Fruit fly (Drosophila melanogaster): ENCODE data around the gene alpha-Est4.

alpha-Est4 gene

DNA sequence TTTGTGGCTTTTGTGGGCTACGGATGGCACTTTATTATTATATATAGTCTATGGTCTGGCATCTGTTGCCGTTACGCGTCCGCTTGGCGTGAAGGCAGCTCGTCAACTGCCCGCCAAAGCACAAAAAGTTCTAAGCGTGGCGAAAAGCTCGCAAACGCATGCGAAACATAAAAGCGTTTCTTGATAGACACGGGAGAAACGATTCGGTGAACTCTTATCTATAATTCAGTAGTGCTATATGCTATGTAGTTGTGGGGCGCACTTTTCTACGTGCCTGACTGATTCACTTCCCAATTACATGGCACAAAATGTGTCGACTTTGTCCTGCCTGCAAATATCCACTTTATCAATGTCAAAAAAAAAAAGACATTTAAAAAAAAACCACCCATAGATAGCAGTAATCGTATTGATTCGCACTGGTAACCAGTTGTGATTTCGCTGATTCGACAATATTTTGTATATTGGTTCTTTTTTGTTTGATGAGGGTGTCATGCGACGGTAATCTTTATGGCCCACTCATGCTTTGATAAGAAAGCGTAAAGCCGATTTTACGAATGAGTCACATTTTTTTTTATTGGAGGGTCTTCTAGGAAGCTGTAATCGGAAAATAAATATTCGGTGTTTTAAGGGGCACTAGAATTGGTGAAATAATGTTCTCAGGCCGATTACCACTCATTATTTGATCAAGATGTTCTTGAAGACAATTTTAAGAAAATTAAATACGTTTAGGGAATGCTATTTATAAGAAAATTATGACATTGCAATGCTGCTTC is 33.2 kb downstream of the alpha-Est4 start, which contains the start of gene alpha-Est9 (continued):
- TF ChIP-seq CG10462 (GFP tag; optimal IDR thresholded peaks at IDR 0.05) (no peak), Myb (GFP tag; optimal IDR thresholded peaks at IDR 0.05) (no peak), CG13287 (GFP tag; IDR thresholded peaks at IDR 0.05; ENCODE audit: partially characterized antibody) (peak; percentile 43; the same call in 1 of the 2 replicates), grn (GFP tag; optimal IDR thresholded peaks at IDR 0.05) (peak; percentile 65), usp (GFP tag; optimal IDR thresholded peaks at IDR 0.05) (no peak), BtbVII (GFP tag; optimal IDR thresholded peaks at IDR 0.05) (no peak), Drgx (GFP tag; IDR thresholded peaks at IDR 0.05) (no peak), HLHmδ (GFP tag; optimal IDR thresholded peaks at IDR 0.05) (no peak), CG6175 (GFP tag; IDR thresholded peaks at IDR 0.05) (no peak), CG1792 (GFP tag; optimal IDR thresholded peaks at IDR 0.05) (no peak), tin (GFP tag; optimal IDR thresholded peaks at IDR 0.05) (no peak), CG34224 (GFP tag; IDR thresholded peaks at IDR 0.05; ENCODE audit: partially characterized antibody) (0 out of 3 replicates have a peak, but pooled peaks have one; percentile 22), klu (GFP tag; IDR thresholded peaks at IDR 0.05) (no peak), CG3407 (GFP tag; optimal IDR thresholded peaks at IDR 0.05) (no peak), lbe (GFP tag; optimal IDR thresholded peaks at IDR 0.05) (peak; percentile 25), sisA (GFP tag; IDR thresholded peaks at IDR 0.05) (no peak), CG13296 (GFP tag; optimal IDR thresholded peaks at IDR 0.05) (peak; percentile 8), CG13894 (tag; optimal IDR thresholded peaks at IDR 0.05) (peak; percentile 95), Rfx (GFP tag; IDR thresholded peaks at IDR 0.05) (peak; percentile 50; the same call in 1 of the 2 replicates), jumu (GFP tag; optimal IDR thresholded peaks at IDR 0.05) (no peak), CG2129 (GFP tag; IDR thresholded peaks at IDR 0.05; ENCODE audit: partially characterized antibody) (no peak), fu2 (GFP tag; optimal IDR thresholded peaks at IDR 0.05) (no peak), da (GFP tag; optimal IDR thresholded peaks at IDR 0.05) (no peak), dimm (GFP tag; IDR thresholded peaks at IDR 0.05) (no peak), Fer1 (GFP tag; optimal IDR thresholded peaks at IDR 0.05) (peak; percentile 45), HmgD (GFP tag; optimal IDR thresholded peaks at IDR 0.05) (no peak), rib (GFP tag; IDR thresholded peaks at IDR 0.05) (peak; percentile 73), tgo (GFP tag; IDR thresholded peaks at IDR 0.05) (no peak), sob (GFP tag; IDR thresholded peaks at IDR 0.05) (peak; percentile 55; the same call in 1 of the 2 replicates), CG10654 (GFP tag; optimal IDR thresholded peaks at IDR 0.05) (no peak), stwl (tag; optimal IDR thresholded peaks at IDR 0.05) (no peak), zfh1 (GFP tag; IDR thresholded peaks at IDR 0.05) (no peak), Jarid2 (GFP tag; optimal IDR thresholded peaks at IDR 0.05) (peak; percentile 85), cg (GFP tag; optimal IDR thresholded peaks at IDR 0.05) (no peak), CrebB (tag; optimal IDR thresholded peaks at IDR 0.05) (peak; percentile 2), so (GFP tag; IDR thresholded peaks at IDR 0.05) (0 out of 3 replicates have a peak, but pooled peaks have one; percentile 16), bbx (GFP tag; IDR thresholded peaks at IDR 0.05; ENCODE audit: partially characterized antibody) (no peak), NC2β (GFP tag; optimal IDR thresholded peaks at IDR 0.05) (no peak), Tbp (GFP tag; optimal IDR thresholded peaks at IDR 0.05) (no peak), Med (GFP tag) (peak; percentile 87), gsb-n (tag; optimal IDR thresholded peaks at IDR 0.05) (no peak), CG30431 (GFP tag; optimal IDR thresholded peaks at IDR 0.05) (no peak), CG9817 (tag; optimal IDR thresholded peaks at IDR 0.05) (peak; percentile 1), ssp (GFP tag; IDR thresholded peaks at IDR 0.05) (no peak), Ets65A (GFP tag) (no peak), dm (GFP tag; optimal IDR thresholded peaks at IDR 0.05) (no peak), CG1603 (tag; optimal IDR thresholded peaks at IDR 0.05) (no peak), CG6254 (GFP tag; optimal IDR thresholded peaks at IDR 0.05) (no peak), ase (GFP tag; IDR thresholded peaks at IDR 0.05) (no peak), CG8388 (GFP tag; optimal IDR thresholded peaks at IDR 0.05) (no peak), CG33213 (GFP tag; optimal IDR thresholded peaks at IDR 0.05) (no peak)

All from whole organism, embryonic.